Fruit fly (Drosophila melanogaster): ENCODE results near the gene ear.

- TF ChIP-seq insv (optimal IDR thresholded peaks at IDR 0.05) (no peak), h (optimal IDR thresholded peaks at IDR 0.05) (no peak), ttk (optimal IDR thresholded peaks at IDR 0.05) (no peak), Myc (optimal IDR thresholded peaks at IDR 0.05) (no peak), psq (optimal IDR thresholded peaks at IDR 0.05) (no peak)
Measured at dm6 chr3R:15345198-15346017, 24.9 kb downstream of the ear start.
